Worm (Caenorhabditis elegans) whole organism, L4/young adult: ENCODE results near the gene F10E9.12.

Experiments
- W03F9.2 ChIP-seq: fragments of 150-350 bp; optimal IDR thresholded peaks from 2 replicates; lab custom pipeline; 2014; ENCODE audit warnings: missing biosample characterization, missing genetic modification characterization
- dao-5 ChIP-seq: sonication (generic microtip); optimal IDR thresholded peaks from 2 replicates; lab custom pipeline; 2016; ENCODE audit warnings: missing genotype, missing genetic modification characterization, moderate library complexity, missing compliant biosample characterization
- him-1 ChIP-seq: sonication (generic microtip); optimal IDR thresholded peaks from 2 replicates; lab custom pipeline; 2016; ENCODE audit warnings: missing genotype, missing genetic modification reagents, missing genetic modification characterization, missing compliant biosample characterization

DNA sequence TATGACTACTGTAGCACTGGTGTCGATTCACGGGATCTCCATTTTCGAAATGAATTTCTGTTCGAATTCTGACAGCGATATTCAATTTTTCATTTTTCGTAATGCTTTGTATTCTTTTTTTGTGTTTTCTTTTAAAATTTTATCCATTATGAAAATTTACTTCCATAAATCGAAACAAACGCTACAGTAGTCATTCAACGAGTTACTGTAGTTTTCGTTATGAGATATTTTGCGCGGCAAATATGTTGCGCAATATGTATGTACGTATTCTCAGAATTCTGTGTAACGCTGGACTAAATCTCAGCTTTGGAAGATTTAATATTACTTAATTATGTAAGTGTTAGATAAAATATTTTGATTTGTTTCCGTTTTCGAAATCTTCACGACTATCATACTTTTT, 44.8 kb downstream of the F10E9.12 start:
- TF ChIP-seq W03F9.2 (tag; lab: Kevin White, UChicago) (no peak), him-1 (no peak), dao-5 (tag; lab: Kevin White, UChicago) (no peak)
